Worm (Caenorhabditis elegans): ENCODE data around the gene cnx-1.

Gene cnx-1

DNA sequence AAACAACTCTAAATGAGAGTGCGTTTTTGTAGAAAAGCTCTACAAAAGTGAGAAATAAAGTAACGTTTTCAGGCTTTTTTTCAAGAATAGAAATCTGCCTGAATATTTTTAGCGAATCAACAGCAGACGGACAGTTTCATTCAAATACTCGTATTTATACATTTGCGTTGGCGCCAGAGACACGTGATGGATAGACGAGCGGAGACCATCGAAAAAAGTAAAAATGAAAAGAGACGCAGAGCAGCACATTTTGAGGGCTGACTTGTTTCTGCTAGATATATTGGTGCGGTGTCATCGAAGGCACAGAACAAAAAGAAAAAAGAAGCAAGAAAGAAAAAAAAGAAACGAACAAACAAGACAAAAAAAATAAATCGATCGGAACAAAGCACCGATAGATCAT lies 9.1 kb upstream of the cnx-1 start (continued):
- TF ChIP-seq F23B12.7 (tag; optimal IDR thresholded peaks at IDR 0.05; ENCODE audit: insufficient read depth), result no peak
- peak; percentile 50 for TF ChIP-seq K12H6.12 (tag; optimal IDR thresholded peaks at IDR 0.05)
- TF ChIP-seq sdz-38 (tag; optimal IDR thresholded peaks at IDR 0.05), result no peak
- peak; percentile 55; the same call in 1 of the 2 replicates for TF ChIP-seq nfyb-1 (GFP tag; IDR thresholded peaks at IDR 0.05)
- no peak for TF ChIP-seq D2030.7 (GFP tag; IDR thresholded peaks at IDR 0.05)
- TF ChIP-seq ztf-25 (GFP tag; IDR thresholded peaks at IDR 0.05), result no peak
- TF ChIP-seq Y67H2A.10 (GFP tag; conservative IDR thresholded peaks at IDR 0.05), result no peak
- TF ChIP-seq ztf-6 (GFP tag; IDR thresholded peaks at IDR 0.05), result no peak
- TF ChIP-seq C06A6.2 (GFP tag; conservative IDR thresholded peaks at IDR 0.05), result no peak
- no peak for TF ChIP-seq ztf-22 (GFP tag; optimal IDR thresholded peaks at IDR 0.05)
- TF ChIP-seq ceh-58 (GFP tag; IDR thresholded peaks at IDR 0.05), result no peak
- TF ChIP-seq nhr-80 (tag; optimal IDR thresholded peaks at IDR 0.05), result peak; percentile 11
- 0 out of 2 replicates have a peak, but pooled peaks have one; percentile 35 for TF ChIP-seq ekl-4 (GFP tag; IDR thresholded peaks at IDR 0.05)
- peak; percentile 39 for TF ChIP-seq lin-54 (GFP tag; optimal IDR thresholded peaks at IDR 0.05)
- peak in 1 of 3 experiments; percentile 44 for TF ChIP-seq lin-35 (GFP tag; optimal IDR thresholded peaks at IDR 0.05)
- TF ChIP-seq F57A8.1 (GFP tag; optimal IDR thresholded peaks at IDR 0.05), result no peak
- no peak for TF ChIP-seq snpc-3.4 (tag; optimal IDR thresholded peaks at IDR 0.05)
- TF ChIP-seq cebp-1 (GFP tag; IDR thresholded peaks at IDR 0.05), result peak; percentile 66
- TF ChIP-seq cebp-1 (tag; optimal IDR thresholded peaks at IDR 0.05), result peak; percentile 61
- peak; percentile 11 for TF ChIP-seq snpc-4 (GFP tag; optimal IDR thresholded peaks at IDR 0.05)
- peak in 1 of 4 experiments; percentile 41 for TF ChIP-seq snpc-4 (tag; optimal IDR thresholded peaks at IDR 0.05)
- peak; percentile 18 for TF ChIP-seq chd-7 (tag; optimal IDR thresholded peaks at IDR 0.05)
- TF ChIP-seq mel-28 (tag; optimal IDR thresholded peaks at IDR 0.05; ENCODE audit: borderline replicate concordance), result no peak
- TF ChIP-seq madf-10 (tag; optimal IDR thresholded peaks at IDR 0.05), result no peak
- TF ChIP-seq madf-3 (GFP tag; IDR thresholded peaks at IDR 0.05), result no peak
- TF ChIP-seq athp-1 (tag; optimal IDR thresholded peaks at IDR 0.05), result no peak
- TF ChIP-seq nhr-120 (GFP tag; IDR thresholded peaks at IDR 0.05), result no peak
- TF ChIP-seq let-607 (tag; optimal IDR thresholded peaks at IDR 0.05), result peak; percentile 22 to 26
- no peak for TF ChIP-seq unc-130 (GFP tag; optimal IDR thresholded peaks at IDR 0.05)
- TF ChIP-seq xnd-1 (tag; optimal IDR thresholded peaks at IDR 0.05), result no peak
- no peak for TF ChIP-seq F10E7.11 (tag; optimal IDR thresholded peaks at IDR 0.05)
- no peak for TF ChIP-seq ztf-18 (tag; optimal IDR thresholded peaks at IDR 0.05)
- no peak for TF ChIP-seq ceh-27 (GFP tag; optimal IDR thresholded peaks at IDR 0.05)
- TF ChIP-seq him-1 (tag; optimal IDR thresholded peaks at IDR 0.05), result no peak
- no peak for TF ChIP-seq rec-8 (tag; optimal IDR thresholded peaks at IDR 0.05)
- no peak for TF ChIP-seq somi-1 (GFP tag; optimal IDR thresholded peaks at IDR 0.05)
- TF ChIP-seq lsy-27 (tag; optimal IDR thresholded peaks at IDR 0.05; ENCODE audit: borderline replicate concordance, insufficient read depth), result no peak
- TF ChIP-seq lin-40 (tag; optimal IDR thresholded peaks at IDR 0.05), result peak; percentile 39
- TF ChIP-seq tlf-1 (GFP tag; optimal IDR thresholded peaks at IDR 0.05), result peak; percentile 30
- no peak for TF ChIP-seq lir-1 (GFP tag; conservative IDR thresholded peaks at IDR 0.05)
- no peak for TF ChIP-seq sptf-2 (GFP tag; optimal IDR thresholded peaks at IDR 0.05)
- no peak for TF ChIP-seq ceh-91 (GFP tag; IDR thresholded peaks at IDR 0.05)
- TF ChIP-seq nfya-2 (GFP tag; IDR thresholded peaks at IDR 0.05), result no peak
- peak; percentile 56 for TF ChIP-seq tbp1 (GFP tag; optimal IDR thresholded peaks at IDR 0.05)
- TF ChIP-seq B0336.3 (GFP tag; IDR thresholded peaks at IDR 0.05), result no peak
- TF ChIP-seq hmg-1.2 (GFP tag; IDR thresholded peaks at IDR 0.05), result 0 out of 2 replicates have a peak, but pooled peaks have one; percentile 25
- no peak for TF ChIP-seq B0035.1 (tag; optimal IDR thresholded peaks at IDR 0.05)
- TF ChIP-seq F22D6.2 (tag; optimal IDR thresholded peaks at IDR 0.05), result no peak

Data from whole organism, young adult.